Worm (Caenorhabditis elegans) whole organism, L4/young adult: ENCODE data around the gene C25E10.11.

Source experiments
- dao-5 ChIP-seq: sonication (generic microtip); optimal IDR thresholded peaks from 2 replicates; lab custom pipeline; 2016; ENCODE audit warnings: missing genotype, missing genetic modification characterization, moderate library complexity, missing compliant biosample characterization
- him-1 ChIP-seq: sonication (generic microtip); optimal IDR thresholded peaks from 2 replicates; lab custom pipeline; 2016; ENCODE audit warnings: missing genotype, missing genetic modification reagents, missing genetic modification characterization, missing compliant biosample characterization

- TF ChIP-seq him-1, result no peak
- no peak for TF ChIP-seq dao-5
Measured at ce11 chrV:9065915-9066314, 7.4 kb upstream of the C25E10.11 start.
